Worm (Caenorhabditis elegans): ENCODE results near the gene gcs-1.
A peak's percentile ranks its signal among the peaks of the same experiment; 100 is the strongest.

The gcs-1 gene

ce11 chrII:9061099-9061498 is 23.0 kb upstream of the gcs-1 start, which contains the start of gene T24B8.3:
Gene T24B8.3 (minus strand): TSS chrII:9061137.
- TF ChIP-seq lin-39 (tag; optimal IDR thresholded peaks at IDR 0.05) (no peak), sma-9 (GFP tag; optimal IDR thresholded peaks at IDR 0.05) (peak; percentile 51), sma-9 (tag; optimal IDR thresholded peaks at IDR 0.05) (no peak), nhr-23 (tag; optimal IDR thresholded peaks at IDR 0.05) (no peak), F13H6.1 (tag; optimal IDR thresholded peaks at IDR 0.05) (no peak), ZK546.5 (tag; optimal IDR thresholded peaks at IDR 0.05) (no peak), ama-1 (optimal IDR thresholded peaks at IDR 0.05) (peak; percentile 21), elt-1 (tag; optimal IDR thresholded peaks at IDR 0.05) (no peak), nhr-129 (tag; optimal IDR thresholded peaks at IDR 0.05) (peak; percentile 27), gmeb-1 (tag; optimal IDR thresholded peaks at IDR 0.05) (peak; percentile 4), lsy-2 (tag; optimal IDR thresholded peaks at IDR 0.05) (peak in 1 of 2 experiments; percentile 50), nhr-6 (tag; optimal IDR thresholded peaks at IDR 0.05) (peak; percentile 20)

- peak; percentile 62 to 86 for TF ChIP-seq lsy-2 (tag; optimal IDR thresholded peaks at IDR 0.05)
- TF ChIP-seq zag-1 (tag; optimal IDR thresholded peaks at IDR 0.05): peak; percentile 92
- peak; percentile 86 for TF ChIP-seq unc-39 (tag; optimal IDR thresholded peaks at IDR 0.05)
- peak; percentile 91 for TF ChIP-seq unc-55 (GFP tag; optimal IDR thresholded peaks at IDR 0.05)
- peak; percentile 6 for TF ChIP-seq nhr-10 (tag; optimal IDR thresholded peaks at IDR 0.05)
- no peak for TF ChIP-seq R02D3.7 (tag; optimal IDR thresholded peaks at IDR 0.05)
- TF ChIP-seq nhr-6 (tag; optimal IDR thresholded peaks at IDR 0.05): peak; percentile 60
- no peak for TF ChIP-seq aly-2 (tag; optimal IDR thresholded peaks at IDR 0.05)
- TF ChIP-seq egl-27 (tag; optimal IDR thresholded peaks at IDR 0.05): peak; percentile 93
- no peak for TF ChIP-seq nhr-77 (tag; optimal IDR thresholded peaks at IDR 0.05)
- peak; percentile 26 for TF ChIP-seq skn-1 (tag; optimal IDR thresholded peaks at IDR 0.05)
- peak; percentile 95 for TF ChIP-seq lin-11 (tag; optimal IDR thresholded peaks at IDR 0.05)
- peak; percentile 89 for TF ChIP-seq nhr-25 (tag; optimal IDR thresholded peaks at IDR 0.05)
- peak; percentile 69 for TF ChIP-seq ceh-82 (tag; optimal IDR thresholded peaks at IDR 0.05)
- peak; percentile 89 for TF ChIP-seq crh-2 (tag; optimal IDR thresholded peaks at IDR 0.05)
- TF ChIP-seq mab-5 (tag; optimal IDR thresholded peaks at IDR 0.05): peak; percentile 68
- TF ChIP-seq nhr-23 (tag; optimal IDR thresholded peaks at IDR 0.05): no peak
- no peak for TF ChIP-seq mbf-1 (tag; optimal IDR thresholded peaks at IDR 0.05)
- peak; percentile 74 for TF ChIP-seq sem-4 (tag; optimal IDR thresholded peaks at IDR 0.05)
- TF ChIP-seq nhr-21 (tag; optimal IDR thresholded peaks at IDR 0.05): peak; percentile 86
- TF ChIP-seq sma-3 (GFP tag; optimal IDR thresholded peaks at IDR 0.05): peak; percentile 88
- peak; percentile 45 for TF ChIP-seq alr-1 (tag; optimal IDR thresholded peaks at IDR 0.05)
- peak; percentile 85 for TF ChIP-seq Y55F3AM.14 (GFP tag; optimal IDR thresholded peaks at IDR 0.05)
- TF ChIP-seq sma-9 (GFP tag; optimal IDR thresholded peaks at IDR 0.05): peak; percentile 76
- TF ChIP-seq sma-9 (tag; optimal IDR thresholded peaks at IDR 0.05): no peak
- peak; percentile 25 for TF ChIP-seq snpc-4 (tag; optimal IDR thresholded peaks at IDR 0.05)
- TF ChIP-seq ztf-11 (tag; optimal IDR thresholded peaks at IDR 0.05): peak; percentile 64
- peak; percentile 99 for TF ChIP-seq nhr-129 (tag; optimal IDR thresholded peaks at IDR 0.05)
- peak; percentile 61 for TF ChIP-seq gmeb-1 (tag; optimal IDR thresholded peaks at IDR 0.05)
- peak; percentile 75 for TF ChIP-seq lin-39 (tag; optimal IDR thresholded peaks at IDR 0.05)
- peak; percentile 2 for TF ChIP-seq ceh-16 (tag; optimal IDR thresholded peaks at IDR 0.05)
- TF ChIP-seq nhr-12 (tag; optimal IDR thresholded peaks at IDR 0.05): peak; percentile 45
- TF ChIP-seq mdl-1 (tag; optimal IDR thresholded peaks at IDR 0.05): peak; percentile 63 to 86
- TF ChIP-seq C34F6.9 (tag; optimal IDR thresholded peaks at IDR 0.05): peak; percentile 93
- peak; percentile 88 for TF ChIP-seq lin-13 (GFP tag; optimal IDR thresholded peaks at IDR 0.05)
- TF ChIP-seq peb-1 (tag; optimal IDR thresholded peaks at IDR 0.05): peak; percentile 38
- no peak for TF ChIP-seq unc-62 (GFP tag; optimal IDR thresholded peaks at IDR 0.05)
- TF ChIP-seq dmd-4 (tag; optimal IDR thresholded peaks at IDR 0.05): no peak
- peak; percentile 91 for TF ChIP-seq fos-1 (tag; optimal IDR thresholded peaks at IDR 0.05)
- peak; percentile 76 for TF ChIP-seq ztf-4 (tag; optimal IDR thresholded peaks at IDR 0.05)
- peak; percentile 94 for TF ChIP-seq F13H6.1 (tag; optimal IDR thresholded peaks at IDR 0.05)
- no peak for TF ChIP-seq ama-1 (optimal IDR thresholded peaks at IDR 0.05)
- no peak for TF ChIP-seq blmp-1 (tag; optimal IDR thresholded peaks at IDR 0.05; ENCODE audit: insufficient read depth)
- no peak for TF ChIP-seq nhr-237 (tag; optimal IDR thresholded peaks at IDR 0.05)
- no peak for TF ChIP-seq elt-3 (tag; optimal IDR thresholded peaks at IDR 0.05)
Measured at ce11 chrII:9060332-9060840, 22.3 kb upstream of the gcs-1 start.
